Fruit fly (Drosophila melanogaster): ENCODE data around the gene kst.

Gene kst

dm6 chr3L:3351814-3352359, 15.2 kb downstream of the kst start (continued):
- no peak for TF ChIP-seq Hsf (GFP tag; optimal IDR thresholded peaks at IDR 0.05)
- TF ChIP-seq CG17361 (GFP tag; IDR thresholded peaks at IDR 0.05): no peak
- no peak for TF ChIP-seq dimm (GFP tag; IDR thresholded peaks at IDR 0.05)
- peak; percentile 9 for TF ChIP-seq pros (GFP tag; optimal IDR thresholded peaks at IDR 0.05)

- TF ChIP-seq Taf1 (GFP tag; IDR thresholded peaks at IDR 0.05) (no peak), luna (GFP tag; optimal IDR thresholded peaks at IDR 0.05) (no peak), CG4707 (GFP tag; optimal IDR thresholded peaks at IDR 0.05) (peak; percentile 53), jumu (GFP tag; optimal IDR thresholded peaks at IDR 0.05) (no peak), slbo (GFP tag; IDR thresholded peaks at IDR 0.05) (no peak), Blimp-1 (GFP tag; optimal IDR thresholded peaks at IDR 0.05) (peak; percentile 94), Kr (GFP tag; optimal IDR thresholded peaks at IDR 0.05) (no peak), Abd-B (GFP tag; optimal IDR thresholded peaks at IDR 0.05) (no peak), Oli (tag; optimal IDR thresholded peaks at IDR 0.05) (no peak), CG17912 (GFP tag; optimal IDR thresholded peaks at IDR 0.05) (no peak), CG1024 (GFP tag; IDR thresholded peaks at IDR 0.05) (no peak), gem (tag; optimal IDR thresholded peaks at IDR 0.05) (no peak), CG33557 (GFP tag; optimal IDR thresholded peaks at IDR 0.05) (peak; percentile 23), CG12219 (GFP tag; optimal IDR thresholded peaks at IDR 0.05) (no peak), Lhr (GFP tag; optimal IDR thresholded peaks at IDR 0.05) (no peak)
Observed at dm6 chr3L:3352516-3352915, 15.9 kb downstream of the kst start.

- TF ChIP-seq Hr78 (GFP tag; optimal IDR thresholded peaks at IDR 0.05): peak in 1 of 2 experiments; percentile 90
- TF ChIP-seq vvl (GFP tag; IDR thresholded peaks at IDR 0.05): peak; percentile 59; the same call in 1 of the 2 replicates
- peak; percentile 42 for TF ChIP-seq kni (GFP tag; optimal IDR thresholded peaks at IDR 0.05)
- peak; percentile 74 for TF ChIP-seq oc (tag; optimal IDR thresholded peaks at IDR 0.05)
- no peak for TF ChIP-seq dati (GFP tag; IDR thresholded peaks at IDR 0.05)
- TF ChIP-seq tna (GFP tag; IDR thresholded peaks at IDR 0.05; ENCODE audit: partially characterized antibody): no peak
- TF ChIP-seq D19A (tag; optimal IDR thresholded peaks at IDR 0.05): no peak
Observed at dm6 chr3L:3353297-3353696, 16.6 kb downstream of the kst start.

dm6 chr3L:3369256-3369655, 32.6 kb downstream of the kst start, which contains the start of gene Drs:
TSS of gene Drs (plus strand) at chr3L:3369556.
- no peak for TF ChIP-seq az2 (GFP tag; optimal IDR thresholded peaks at IDR 0.05)
- TF ChIP-seq unc-4 (GFP tag; IDR thresholded peaks at IDR 0.05; ENCODE audit: partially characterized antibody): no peak
- no peak for TF ChIP-seq CG30403 (GFP tag; optimal IDR thresholded peaks at IDR 0.05)
- no peak for TF ChIP-seq CG31388 (GFP tag; optimal IDR thresholded peaks at IDR 0.05)
- TF ChIP-seq cas (GFP tag; IDR thresholded peaks at IDR 0.05): no peak
- no peak for TF ChIP-seq rib (GFP tag; IDR thresholded peaks at IDR 0.05)
- TF ChIP-seq abd-A (tag; optimal IDR thresholded peaks at IDR 0.05): no peak
- no peak for TF ChIP-seq Fer3 (tag; optimal IDR thresholded peaks at IDR 0.05)
- TF ChIP-seq Xrp1 (GFP tag; IDR thresholded peaks at IDR 0.05): no peak
- no peak for TF ChIP-seq Fer2 (tag; optimal IDR thresholded peaks at IDR 0.05)
- TF ChIP-seq trh (GFP tag; optimal IDR thresholded peaks at IDR 0.05): no peak
- TF ChIP-seq bsh (GFP tag; optimal IDR thresholded peaks at IDR 0.05): no peak
- no peak for TF ChIP-seq CG7963 (GFP tag; IDR thresholded peaks at IDR 0.05; ENCODE audit: partially characterized antibody)
- TF ChIP-seq Max (GFP tag; optimal IDR thresholded peaks at IDR 0.05): no peak
